Fruit fly (Drosophila melanogaster) whole organism, wandering third instar larva: Measurements from ENCODE around the gene CG18662.

ENCODE experiments used
- Abd-B ChIP-seq: fragments of >200 bp; optimal IDR thresholded peaks from 2 replicates; lab custom pipeline; 2017; ENCODE audit warnings: missing biosample characterization, missing genetic modification characterization
- Hr78 ChIP-seq: fragments of >200 bp; optimal IDR thresholded peaks from 2 replicates; lab custom pipeline; 2017; ENCODE audit warnings: missing biosample characterization, missing genetic modification characterization
- Hr83 ChIP-seq: fragments of 200-300 bp; sonication (Bioruptor generic); optimal IDR thresholded peaks from 2 replicates; lab custom pipeline; 2016; ENCODE audit warnings: missing biosample characterization, mild to moderate bottlenecking, missing genetic modification characterization, moderate library complexity; ENCODE audit not compliant: poor library complexity, severe bottlenecking
- Jra ChIP-seq: sonication (Bioruptor generic); optimal IDR thresholded peaks from 2 replicates; lab custom pipeline; 2016; ENCODE audit warnings: missing biosample characterization, missing genetic modification characterization
- Sp1 ChIP-seq: fragments of 200-800 bp; sonication (Bioruptor generic); optimal IDR thresholded peaks from 3 replicates; lab custom pipeline; 2019; ENCODE audit warnings: missing biosample characterization, mild to moderate bottlenecking, missing genetic modification characterization, moderate library complexity
- dl ChIP-seq, 2 experiments: fragments of 175-275, 200-275 bp in 1 of 2; fragments of 200-275 bp in 1 of 2; sonication (Bioruptor generic); optimal IDR thresholded peaks; lab custom pipeline; 2018; ENCODE audit warnings: mild to moderate bottlenecking in 2 of 2, missing biosample characterization in 2 of 2, missing genetic modification characterization in 2 of 2, moderate library complexity in 2 of 2; ENCODE audit not compliant: partially characterized antibody in 2 of 2, insufficient read depth in 1 of 2
- usp ChIP-seq: fragments of >200 bp; optimal IDR thresholded peaks from 2 replicates; lab custom pipeline; 2017; ENCODE audit warnings: missing biosample characterization, missing genetic modification characterization
- woc ChIP-seq: sonication (Bioruptor generic); optimal IDR thresholded peaks from 2 replicates; lab custom pipeline; 2016; ENCODE audit warnings: missing biosample characterization, mild to moderate bottlenecking, missing genetic modification characterization

DNA sequence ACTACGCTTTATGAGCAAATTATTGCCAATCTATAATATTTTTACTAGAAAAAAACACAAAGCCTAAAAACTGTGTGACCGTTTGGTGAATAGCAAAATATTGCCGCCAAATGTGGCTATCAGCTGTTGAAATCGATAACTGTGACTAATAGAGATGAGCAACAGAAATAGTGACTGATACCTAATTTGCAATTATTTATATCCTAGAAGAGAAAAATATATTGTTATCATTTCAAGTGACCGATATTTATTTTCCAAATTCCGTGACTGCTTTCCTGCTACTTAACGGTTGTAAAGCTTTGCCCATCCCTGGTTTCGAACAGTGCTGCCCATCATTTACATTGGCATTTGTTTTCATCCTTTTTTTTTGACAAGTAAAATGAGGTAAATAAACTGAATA lies 16.8 kb downstream of the CG18662 start, which contains the start of the genes alien and CG18661:
- peak; percentile 73 for TF ChIP-seq woc
- TF ChIP-seq Hr78 (GFP tag; lab: Kevin White, UChicago) = no peak
- TF ChIP-seq Sp1 = peak; percentile 60
- TF ChIP-seq usp (GFP tag; lab: Kevin White, UChicago) = no peak
- no peak for TF ChIP-seq Abd-B (GFP tag; lab: Kevin White, UChicago)
- TF ChIP-seq Hr83 (GFP tag; lab: Kevin White, UChicago) = peak; percentile 53
- TF ChIP-seq Jra (GFP tag; lab: Kevin White, UChicago) = peak; percentile 66
- no peak for TF ChIP-seq dl (GFP tag; optimal IDR thresholded peaks at IDR 0.05; lab: Kevin White, UChicago; ENCODE audit: insufficient read depth in 1 of 2, partially characterized antibody in 2 of 2)
